Worm (Caenorhabditis elegans): ENCODE measurements around the gene F49E12.10.

Gene F49E12.10

DNA sequence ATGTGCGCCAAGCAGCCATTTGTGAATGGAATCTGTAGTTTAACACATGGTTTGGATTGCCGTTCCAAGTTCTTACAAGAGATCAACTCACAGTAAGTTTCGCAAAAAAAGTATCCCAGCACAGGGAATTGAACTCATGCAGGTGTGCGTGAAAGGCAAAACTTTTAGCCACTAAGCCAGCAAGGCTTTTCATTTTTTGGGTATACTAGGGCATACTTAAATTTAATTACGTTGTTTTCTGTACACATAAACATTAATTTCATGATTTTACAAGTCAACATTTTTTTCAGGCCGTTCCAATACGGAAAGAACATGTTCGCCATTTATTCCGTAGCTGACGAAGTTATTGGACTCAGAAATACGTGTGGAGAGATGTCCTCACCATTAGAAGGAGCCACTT is 50.7 kb downstream of the F49E12.10 start (continued):
- TF ChIP-seq snpc-1.3 (tag; optimal IDR thresholded peaks at IDR 0.05; ENCODE audit: insufficient read depth): peak; percentile 88
- TF ChIP-seq unc-130 (GFP tag; optimal IDR thresholded peaks at IDR 0.05): peak; percentile 26
- TF ChIP-seq nhr-179 (tag; optimal IDR thresholded peaks at IDR 0.05): peak; percentile 74
- peak; percentile 73 for TF ChIP-seq madf-6 (GFP tag; IDR thresholded peaks at IDR 0.05)
- peak; percentile 55 for TF ChIP-seq hlh-12 (tag; optimal IDR thresholded peaks at IDR 0.05)
- TF ChIP-seq hmg-20 (GFP tag; IDR thresholded peaks at IDR 0.05): 0 out of 2 replicates have a peak, but pooled peaks have one; percentile 65
- TF ChIP-seq mel-28 (tag; optimal IDR thresholded peaks at IDR 0.05; ENCODE audit: borderline replicate concordance): no peak
- TF ChIP-seq Y95B8A.8 (GFP tag; IDR thresholded peaks at IDR 0.05): no peak
- TF ChIP-seq F37B4.10 (GFP tag; IDR thresholded peaks at IDR 0.05): 0 out of 2 replicates have a peak, but pooled peaks have one; percentile 75
- TF ChIP-seq hrde-1 (tag; optimal IDR thresholded peaks at IDR 0.05; ENCODE audit: borderline replicate concordance): peak; percentile 89
- no peak for TF ChIP-seq attf-3 (GFP tag; conservative IDR thresholded peaks at IDR 0.05)
- TF ChIP-seq sea-2 (GFP tag; IDR thresholded peaks at IDR 0.05): 0 out of 2 replicates have a peak, but pooled peaks have one; percentile 29
- no peak for TF ChIP-seq D2030.7 (GFP tag; IDR thresholded peaks at IDR 0.05)
- 0 out of 2 replicates have a peak, but pooled peaks have one; percentile 41 for TF ChIP-seq ceh-100 (GFP tag; IDR thresholded peaks at IDR 0.05)
- no peak for TF ChIP-seq hlh-26 (GFP tag; conservative IDR thresholded peaks at IDR 0.05)
- TF ChIP-seq F39B2.1 (GFP tag; IDR thresholded peaks at IDR 0.05): peak; percentile 23; the same call in 1 of the 2 replicates
- peak; percentile 95 for TF ChIP-seq tbx-9 (tag; optimal IDR thresholded peaks at IDR 0.05; ENCODE audit: borderline replicate concordance)
- no peak for TF ChIP-seq ccch-3 (GFP tag; optimal IDR thresholded peaks at IDR 0.05)
- no peak for TF ChIP-seq F23B12.7 (tag; optimal IDR thresholded peaks at IDR 0.05; ENCODE audit: insufficient read depth)
- peak; percentile 61 for TF ChIP-seq atf-7 (tag; optimal IDR thresholded peaks at IDR 0.05)
- peak; percentile 98 for TF ChIP-seq lin-26 (GFP tag; IDR thresholded peaks at IDR 0.05)
- no peak for TF ChIP-seq unc-62 (GFP tag; optimal IDR thresholded peaks at IDR 0.05)
- no peak for TF ChIP-seq ama-1 (optimal IDR thresholded peaks at IDR 0.05)
- TF ChIP-seq ama-1 (GFP tag; optimal IDR thresholded peaks at IDR 0.05): peak; percentile 87 to 91
- TF ChIP-seq F52B5.7 (tag; optimal IDR thresholded peaks at IDR 0.05): peak; percentile 93
- peak; percentile 97 for TF ChIP-seq T26A5.8 (tag; optimal IDR thresholded peaks at IDR 0.05)
- no peak for TF ChIP-seq akir-1 (GFP tag; optimal IDR thresholded peaks at IDR 0.05)
- peak; percentile 59 for TF ChIP-seq snpc-4 (GFP tag; optimal IDR thresholded peaks at IDR 0.05)
- peak in 2 of 4 experiments; percentile 26 to 60 for TF ChIP-seq snpc-4 (tag; optimal IDR thresholded peaks at IDR 0.05)
- TF ChIP-seq attf-6 (GFP tag; IDR thresholded peaks at IDR 0.05): peak; percentile 69; the same call in 1 of the 2 replicates
- peak; percentile 81 for TF ChIP-seq hsf-1 (GFP tag; IDR thresholded peaks at IDR 0.05)
- TF ChIP-seq sdz-38 (tag; optimal IDR thresholded peaks at IDR 0.05): peak; percentile 27
- TF ChIP-seq nhr-120 (GFP tag; IDR thresholded peaks at IDR 0.05): peak; percentile 98
- peak; percentile 86 for TF ChIP-seq ekl-4 (GFP tag; IDR thresholded peaks at IDR 0.05)
- peak; percentile 45 for TF ChIP-seq ztf-22 (GFP tag; optimal IDR thresholded peaks at IDR 0.05)
- no peak for TF ChIP-seq B0336.3 (GFP tag; IDR thresholded peaks at IDR 0.05)
- peak; percentile 63 for TF ChIP-seq pbrm-1 (GFP tag; IDR thresholded peaks at IDR 0.05)
- TF ChIP-seq Y67H2A.10 (GFP tag; conservative IDR thresholded peaks at IDR 0.05): no peak
- TF ChIP-seq him-1 (tag; optimal IDR thresholded peaks at IDR 0.05): no peak
- no peak for TF ChIP-seq nfya-1 (tag; optimal IDR thresholded peaks at IDR 0.05; ENCODE audit: borderline replicate concordance, insufficient read depth)
- TF ChIP-seq dpff-1 (tag; optimal IDR thresholded peaks at IDR 0.05): peak; percentile 87
- TF ChIP-seq lin-54 (GFP tag; optimal IDR thresholded peaks at IDR 0.05): peak; percentile 66
- peak; percentile 84 for TF ChIP-seq repo-1 (tag; optimal IDR thresholded peaks at IDR 0.05)
- 0 out of 2 replicates have a peak, but pooled peaks have one; percentile 84 for TF ChIP-seq cebp-2 (GFP tag; IDR thresholded peaks at IDR 0.05)
- no peak for TF ChIP-seq gei-17 (GFP tag; optimal IDR thresholded peaks at IDR 0.05)
- TF ChIP-seq T07F8.4 (tag; optimal IDR thresholded peaks at IDR 0.05): peak; percentile 68

All from whole organism, young adult.